Fruit fly (Drosophila melanogaster) whole organism, adult: ENCODE measurements around the gene CG34382.

Experiments used
- CG14711 ChIP-seq: fragments of 200-800 bp; sonication (Bioruptor generic); optimal IDR thresholded peaks from 2 replicates; lab custom pipeline; 2018; ENCODE audit warnings: missing biosample characterization, mild to moderate bottlenecking, missing genetic modification characterization, moderate library complexity
- CG5204 ChIP-seq: fragments of 200-800 bp; sonication (Bioruptor generic); optimal IDR thresholded peaks from 2 replicates; lab custom pipeline; 2016; ENCODE audit warnings: missing biosample characterization, missing genetic modification characterization
- Crg-1 ChIP-seq: fragments of 200-800 bp; sonication (Bioruptor generic); optimal IDR thresholded peaks from 2 replicates; lab custom pipeline; 2016; ENCODE audit warnings: missing biosample characterization, missing genetic modification characterization
- bab1 ChIP-seq: fragments of 200-800 bp; sonication (Bioruptor generic); optimal IDR thresholded peaks from 3 replicates; lab custom pipeline; 2019; ENCODE audit warnings: missing biosample characterization, mild to moderate bottlenecking, missing genetic modification characterization, moderate library complexity
- kay ChIP-seq: fragments of 200-800 bp; sonication (Bioruptor generic); peaks from one replicate; lab custom pipeline; 2016; ENCODE audit warnings: missing biosample characterization, missing genetic modification characterization, borderline replicate concordance
- ovo ChIP-seq: fragments of 200-800 bp; sonication (Bioruptor generic); optimal IDR thresholded peaks from 2 replicates; lab custom pipeline; 2016; ENCODE audit warnings: missing biosample characterization, missing genetic modification characterization
- pad ChIP-seq: fragments of 200-800 bp; sonication (Bioruptor generic); optimal IDR thresholded peaks from 3 replicates; lab custom pipeline; 2017; ENCODE audit warnings: missing biosample characterization, missing genetic modification characterization, mild to moderate bottlenecking, moderate library complexity, missing genetic modification reagents
- tj ChIP-seq: fragments of 200-800 bp; sonication (Bioruptor generic); optimal IDR thresholded peaks from 3 replicates; lab custom pipeline; 2017; ENCODE audit warnings: missing biosample characterization, mild to moderate bottlenecking, missing genetic modification characterization, moderate library complexity
- toe ChIP-seq: fragments of 200-800 bp; sonication (Bioruptor generic); optimal IDR thresholded peaks from 2 replicates; lab custom pipeline; 2016; ENCODE audit warnings: missing biosample characterization, missing genetic modification characterization

DNA sequence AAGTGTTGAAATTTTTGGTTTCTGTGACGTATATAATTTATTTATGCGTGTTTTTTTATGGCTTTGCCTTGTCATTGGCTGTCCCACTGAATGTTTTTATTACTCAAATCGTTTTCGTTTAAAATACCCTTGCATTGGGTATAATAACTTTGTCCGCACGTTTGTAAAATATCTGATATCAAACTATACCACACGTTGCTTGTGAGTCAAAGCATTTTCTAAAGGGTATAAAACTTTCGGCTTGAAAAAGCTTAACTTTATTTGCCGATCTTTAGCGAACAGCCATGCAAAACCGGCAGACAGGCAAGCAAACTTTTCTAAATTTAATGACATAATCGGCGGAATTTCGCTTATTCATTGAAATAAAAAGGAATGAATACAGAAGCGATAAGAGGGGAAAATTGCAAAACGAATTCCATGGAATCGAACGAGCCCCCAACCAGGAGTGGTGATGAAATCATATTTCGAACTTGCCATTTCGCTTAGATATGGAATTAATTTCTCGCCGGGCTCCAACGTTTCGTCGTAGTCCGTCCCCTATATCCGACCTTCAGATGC, 31.3 kb upstream of the CG34382 start:
- TF ChIP-seq toe (GFP tag; lab: Kevin White, UChicago) (no peak), CG5204 (no peak), kay (GFP tag; lab: Kevin White, UChicago) (no peak), bab1 (GFP tag; lab: Kevin White, UChicago) (no peak), pad (no peak), Crg-1 (GFP tag; lab: Kevin White, UChicago) (no peak), CG14711 (peak; percentile 24), ovo (GFP tag; lab: Kevin White, UChicago) (no peak), tj (GFP tag; lab: Kevin White, UChicago) (peak; percentile 87)
